Worm (Caenorhabditis elegans) whole organism, young adult: ENCODE measurements around the gene T04C12.8.

Experiments
- B0019.2 ChIP-seq: fragments of 200-800 bp; sonication (Bioruptor generic); conservative IDR thresholded peaks from 2 replicates; pipeline ENCODE4 v1.3.6; 2022; ENCODE audit warnings: missing genetic modification reagents, missing genetic modification characterization, missing compliant biosample characterization
- B0261.1 ChIP-seq: sonication (generic microtip); optimal IDR thresholded peaks from 2 replicates; lab custom pipeline; 2016; ENCODE audit warnings: mild to moderate bottlenecking, missing genetic modification characterization, moderate library complexity, missing compliant biosample characterization
- B0336.3 ChIP-seq: fragments of 200-800 bp; sonication (Bioruptor generic); IDR thresholded peaks from 2 replicates; pipeline ENCODE4 v1.3.6; 2022; ENCODE audit warnings: missing genetic modification characterization, missing compliant biosample characterization
- C06A6.2 ChIP-seq: fragments of 200-800 bp; sonication (Bioruptor generic); conservative IDR thresholded peaks from 2 replicates; pipeline ENCODE4 v1.3.6; 2022; ENCODE audit warnings: missing genetic modification characterization, missing compliant biosample characterization
- F10E7.11 ChIP-seq: sonication (generic microtip); optimal IDR thresholded peaks from 2 replicates; lab custom pipeline; 2017; ENCODE audit warnings: mild to moderate bottlenecking, missing genetic modification characterization, moderate library complexity, missing compliant biosample characterization
- F22D6.2 ChIP-seq: sonication (generic microtip); optimal IDR thresholded peaks from 2 replicates; lab custom pipeline; 2016; ENCODE audit warnings: mild to moderate bottlenecking, missing genetic modification characterization, missing compliant biosample characterization
- F23B12.7 ChIP-seq: sonication (generic microtip); optimal IDR thresholded peaks from 2 replicates; lab custom pipeline; 2017; ENCODE audit warnings: missing genetic modification characterization, mild to moderate bottlenecking, missing compliant biosample characterization, antibody characterized with exemption, moderate library complexity; ENCODE audit not compliant: insufficient read depth
- F33H1.4 ChIP-seq: fragments of 200-800 bp; sonication (Bioruptor generic); IDR thresholded peaks from 2 replicates; pipeline ENCODE4 v1.3.6; 2022; ENCODE audit warnings: missing genetic modification reagents, missing genetic modification characterization, missing compliant biosample characterization
- F55B11.4 ChIP-seq: sonication (generic microtip); optimal IDR thresholded peaks from 2 replicates; lab custom pipeline; 2016; ENCODE audit warnings: missing compliant biosample characterization, missing genetic modification characterization, borderline replicate concordance; ENCODE audit not compliant: insufficient read depth
- T26A5.8 ChIP-seq: sonication (generic microtip); optimal IDR thresholded peaks from 2 replicates; lab custom pipeline; 2016; ENCODE audit warnings: missing genetic modification characterization, missing compliant biosample characterization
- Y53F4B.3 ChIP-seq: fragments of 200-800 bp; sonication (Bioruptor generic); IDR thresholded peaks from 2 replicates; pipeline ENCODE4 v1.3.6; 2022; ENCODE audit warnings: missing genetic modification reagents, missing genetic modification characterization, missing compliant biosample characterization
- Y53G8AR.9 ChIP-seq: fragments of 200-800 bp; sonication (Bioruptor generic); conservative IDR thresholded peaks from 2 replicates; pipeline ENCODE4 v1.3.6; 2022; ENCODE audit warnings: missing genetic modification reagents, missing genetic modification characterization, missing compliant biosample characterization
- Y67H2A.10 ChIP-seq: fragments of 200-800 bp; sonication (Bioruptor generic); conservative IDR thresholded peaks from 2 replicates; pipeline ENCODE4 v1.3.6; 2022; ENCODE audit warnings: missing genetic modification reagents, missing genetic modification characterization, missing compliant biosample characterization
- Y95B8A.8 ChIP-seq: fragments of 200-800 bp; sonication (Bioruptor generic); IDR thresholded peaks from 2 replicates; pipeline ENCODE4 v1.3.6; 2022; ENCODE audit warnings: missing genetic modification reagents, missing genetic modification characterization, missing compliant biosample characterization
- aptf-3 ChIP-seq: fragments of 200-800 bp; sonication (Bioruptor generic); IDR thresholded peaks from 2 replicates; pipeline ENCODE4 v1.3.6; 2022; ENCODE audit warnings: missing genetic modification characterization, missing compliant biosample characterization
- atf-7 ChIP-seq: sonication (generic microtip); optimal IDR thresholded peaks from 2 replicates; lab custom pipeline; 2017; ENCODE audit warnings: mild to moderate bottlenecking, missing genetic modification characterization, missing compliant biosample characterization
- athp-1 ChIP-seq: sonication (generic microtip); optimal IDR thresholded peaks from 2 replicates; lab custom pipeline; 2017; ENCODE audit warnings: mild to moderate bottlenecking, missing genetic modification characterization, missing compliant biosample characterization
- attf-5 ChIP-seq: fragments of 200-800 bp; sonication (Bioruptor generic); optimal IDR thresholded peaks from 2 replicates; lab custom pipeline; 2018; ENCODE audit warnings: mild to moderate bottlenecking, missing genetic modification characterization, missing compliant biosample characterization
- attf-6 ChIP-seq: fragments of 200-800 bp; sonication (Bioruptor generic); IDR thresholded peaks from 2 replicates; pipeline ENCODE4 v1.3.6; 2022; ENCODE audit warnings: missing genetic modification reagents, missing genetic modification characterization, missing compliant biosample characterization
- ccch-3 ChIP-seq: fragments of 200-800 bp; sonication (Bioruptor generic); optimal IDR thresholded peaks from 2 replicates; lab custom pipeline; 2018; ENCODE audit warnings: mild to moderate bottlenecking, missing genetic modification characterization, missing compliant biosample characterization
- cebp-1 ChIP-seq, 2 experiments: fragments of 200-800 bp in 1 of 2; sonication (Bioruptor generic) in 1 of 2; sonication (generic microtip) in 1 of 2; IDR thresholded peaks in 1 of 2; optimal IDR thresholded peaks in 1 of 2; 2 replicates each; pipeline versions ENCODE4 v1.3.6 to Lab custom; 2017 to 2022; ENCODE audit warnings: missing compliant biosample characterization in 2 of 2, missing genetic modification characterization in 2 of 2, mild to moderate bottlenecking in 1 of 2, missing genetic modification reagents in 1 of 2, moderate library complexity in 1 of 2
- dox-1 ChIP-seq: fragments of 200-800 bp; sonication (Bioruptor generic); IDR thresholded peaks from 2 replicates; pipeline ENCODE4 v1.3.6; 2022; ENCODE audit warnings: missing genetic modification reagents, missing genetic modification characterization, missing compliant biosample characterization
- dpl-1 ChIP-seq: fragments of 150-350 bp; optimal IDR thresholded peaks from 2 replicates; lab custom pipeline; 2014; ENCODE audit warnings: missing biosample characterization, missing genetic modification reagents, missing genetic modification characterization
- egl-18 ChIP-seq: fragments of 200-800 bp; sonication (Bioruptor generic); IDR thresholded peaks from 2 replicates; pipeline ENCODE4 v1.3.6; 2022; ENCODE audit warnings: missing genetic modification reagents, missing genetic modification characterization, missing compliant biosample characterization
- ekl-4 ChIP-seq: fragments of 200-800 bp; sonication (Bioruptor generic); IDR thresholded peaks from 2 replicates; pipeline ENCODE4 v1.3.6; 2022; ENCODE audit warnings: missing genetic modification reagents, missing genetic modification characterization, missing compliant biosample characterization
- ets-4 ChIP-seq: fragments of 200-800 bp; sonication (Bioruptor generic); optimal IDR thresholded peaks from 2 replicates; lab custom pipeline; 2018; ENCODE audit warnings: mild to moderate bottlenecking, missing genetic modification characterization, missing compliant biosample characterization
- hlh-26 ChIP-seq: fragments of 200-800 bp; sonication (Bioruptor generic); conservative IDR thresholded peaks from 2 replicates; pipeline ENCODE4 v1.3.6; 2022; ENCODE audit warnings: missing genetic modification reagents, missing genetic modification characterization, missing compliant biosample characterization
- lag-1 ChIP-seq: fragments of 200-800 bp; sonication (Bioruptor generic); IDR thresholded peaks from 2 replicates; pipeline ENCODE4 v1.3.6; 2022; ENCODE audit warnings: missing genetic modification reagents, missing genetic modification characterization, missing compliant biosample characterization
- let-526 ChIP-seq: fragments of 200-800 bp; sonication (Bioruptor generic); IDR thresholded peaks from 2 replicates; pipeline ENCODE4 v1.3.6; 2022; ENCODE audit warnings: missing genetic modification reagents, missing genetic modification characterization, missing compliant biosample characterization
- let-607 ChIP-seq, 2 experiments: fragments of 200-800 bp in 1 of 2; sonication (Bioruptor generic) in 1 of 2; sonication (generic microtip) in 1 of 2; optimal IDR thresholded peaks; 2 replicates each; lab custom pipeline; 2016 to 2018; ENCODE audit warnings: mild to moderate bottlenecking in 2 of 2, missing compliant biosample characterization in 2 of 2, missing genetic modification characterization in 2 of 2, moderate library complexity in 2 of 2, missing genotype in 1 of 2
- lin-35 ChIP-seq, 3 experiments: fragments of 150-350 bp in 2 of 3; sonication (generic microtip) in 1 of 3; optimal IDR thresholded peaks; 2 replicates each; lab custom pipeline; 2014 to 2018; ENCODE audit warnings: missing biosample characterization in 3 of 3, missing genetic modification characterization in 3 of 3, missing genetic modification reagents in 3 of 3
- lin-40 ChIP-seq: sonication (generic microtip); optimal IDR thresholded peaks from 2 replicates; lab custom pipeline; 2016; ENCODE audit warnings: missing genetic modification characterization, mild to moderate bottlenecking, missing compliant biosample characterization, missing genotype, missing genetic modification reagents
- madf-10 ChIP-seq: sonication (generic microtip); optimal IDR thresholded peaks from 2 replicates; lab custom pipeline; 2016; ENCODE audit warnings: mild to moderate bottlenecking, missing genetic modification characterization, missing compliant biosample characterization
- mes-4 ChIP-seq: sonication (generic microtip); optimal IDR thresholded peaks from 2 replicates; lab custom pipeline; 2016; ENCODE audit warnings: missing genotype, missing genetic modification characterization, missing compliant biosample characterization
- nhr-80 ChIP-seq: sonication (generic microtip); optimal IDR thresholded peaks from 2 replicates; lab custom pipeline; 2016; ENCODE audit warnings: missing genetic modification characterization, missing compliant biosample characterization
- nhr-90 ChIP-seq: sonication (generic microtip); optimal IDR thresholded peaks from 2 replicates; lab custom pipeline; 2016; ENCODE audit warnings: missing genotype, mild to moderate bottlenecking, missing genetic modification characterization, missing compliant biosample characterization
- rcor-1 ChIP-seq: fragments of 200-800 bp; sonication (Bioruptor generic); IDR thresholded peaks from 2 replicates; pipeline ENCODE4 v1.3.6; 2022; ENCODE audit warnings: missing genetic modification reagents, missing genetic modification characterization, missing compliant biosample characterization
- rec-8 ChIP-seq, 2 experiments: sonication (generic microtip); optimal IDR thresholded peaks; 2 replicates each; lab custom pipeline; 2016; ENCODE audit warnings: mild to moderate bottlenecking in 2 of 2, missing genetic modification characterization in 2 of 2, missing genetic modification reagents in 2 of 2, missing genotype in 2 of 2, missing biosample characterization in 1 of 2, missing compliant biosample characterization in 1 of 2, moderate library complexity in 1 of 2
- snpc-1.3 ChIP-seq: sonication (generic microtip); optimal IDR thresholded peaks from 2 replicates; lab custom pipeline; 2017; ENCODE audit warnings: missing genetic modification characterization, mild to moderate bottlenecking, missing compliant biosample characterization, antibody characterized with exemption, moderate library complexity, missing genotype, missing genetic modification reagents; ENCODE audit not compliant: insufficient read depth
- snpc-4 ChIP-seq, 5 experiments: fragments of 150-350 bp in 1 of 5; sonication (generic microtip) in 4 of 5; optimal IDR thresholded peaks; 2 replicates each; lab custom pipeline; 2014 to 2018; ENCODE audit warnings: missing genetic modification characterization in 5 of 5, missing biosample characterization in 3 of 5, antibody characterized with exemption in 2 of 5, mild to moderate bottlenecking in 2 of 5, missing compliant biosample characterization in 2 of 5, missing genotype in 2 of 5, moderate library complexity in 2 of 5, missing genetic modification reagents in 1 of 5
- tbp1 ChIP-seq: fragments of 200-800 bp; sonication (Bioruptor generic); optimal IDR thresholded peaks from 2 replicates; lab custom pipeline; 2018; ENCODE audit warnings: mild to moderate bottlenecking, missing genetic modification characterization, missing compliant biosample characterization
- tlf-1 ChIP-seq: fragments of 200-800 bp; sonication (Bioruptor generic); optimal IDR thresholded peaks from 2 replicates; lab custom pipeline; 2018; ENCODE audit warnings: mild to moderate bottlenecking, missing genetic modification characterization, missing compliant biosample characterization
- unc-130 ChIP-seq: sonication (generic microtip); optimal IDR thresholded peaks from 2 replicates; lab custom pipeline; 2016; ENCODE audit warnings: missing genetic modification reagents, missing genetic modification characterization, missing compliant biosample characterization
- ztf-18 ChIP-seq: sonication (generic microtip); optimal IDR thresholded peaks from 2 replicates; lab custom pipeline; 2016; ENCODE audit warnings: missing genotype, mild to moderate bottlenecking, missing genetic modification characterization, missing compliant biosample characterization
- ztf-22 ChIP-seq: fragments of 200-800 bp; sonication (Bioruptor generic); optimal IDR thresholded peaks from 2 replicates; lab custom pipeline; 2018; ENCODE audit warnings: mild to moderate bottlenecking, missing genetic modification characterization, moderate library complexity, missing compliant biosample characterization
- ztf-26 ChIP-seq: sonication (generic microtip); optimal IDR thresholded peaks from 2 replicates; lab custom pipeline; 2017; ENCODE audit warnings: missing genetic modification characterization, missing compliant biosample characterization
- ztf-28 ChIP-seq: fragments of 200-800 bp; sonication (Bioruptor generic); IDR thresholded peaks from 2 replicates; pipeline ENCODE4 v1.3.6; 2022; ENCODE audit warnings: missing genetic modification reagents, missing genetic modification characterization, missing compliant biosample characterization

Gene T04C12.8

ce11 chrV:11069277-11069676 lies at the start of gene T04C12.8:
Gene T04C12.8, minus strand, starts transcription at chrV:11069358.
- TF ChIP-seq F22D6.2 (no peak), ets-4 (GFP tag; lab: Kevin White, UChicago) (peak; percentile 2), F23B12.7 (tag; lab: Kevin White, UChicago) (no peak), lin-40 (tag; lab: Kevin White, UChicago) (peak; percentile 34), F10E7.11 (tag; lab: Kevin White, UChicago) (no peak), ekl-4 (GFP tag; lab: Robert Waterston, UW) (no peak), F33H1.4 (GFP tag; lab: Robert Waterston, UW) (no peak), dox-1 (no peak; the same call in 1 of the 2 replicates), Y53F4B.3 (GFP tag; lab: Robert Waterston, UW) (no peak), Y95B8A.8 (GFP tag; lab: Robert Waterston, UW) (no peak), snpc-1.3 (tag; lab: Kevin White, UChicago) (no peak), attf-6 (no peak), snpc-4 (GFP tag; optimal IDR thresholded peaks at IDR 0.05; lab: Kevin White, UChicago) (no peak), snpc-4 (tag; optimal IDR thresholded peaks at IDR 0.05; lab: Kevin White, UChicago) (peak in 1 of 4 experiments; percentile 14), nhr-90 (tag; lab: Kevin White, UChicago) (no peak), ztf-18 (tag; lab: Kevin White, UChicago) (no peak), B0019.2 (no peak), athp-1 (no peak), ccch-3 (GFP tag; lab: Kevin White, UChicago) (no peak), T26A5.8 (tag; lab: Kevin White, UChicago) (no peak), ztf-26 (tag; lab: Kevin White, UChicago) (no peak), let-526 (GFP tag; lab: Robert Waterston, UW) (no peak), atf-7 (tag; lab: Kevin White, UChicago) (peak; percentile 79), rcor-1 (no peak), dpl-1 (GFP tag; lab: Kevin White, UChicago) (no peak), lag-1 (GFP tag; lab: Robert Waterston, UW) (no peak), hlh-26 (GFP tag; lab: Robert Waterston, UW) (no peak), lin-35 (GFP tag; optimal IDR thresholded peaks at IDR 0.05; lab: Kevin White, UChicago) (no peak), let-607 (tag; optimal IDR thresholded peaks at IDR 0.05; lab: Kevin White, UChicago) (peak in 1 of 2 experiments; percentile 27), attf-5 (peak; percentile 25), unc-130 (GFP tag; lab: Kevin White, UChicago) (no peak), mes-4 (tag; lab: Kevin White, UChicago) (no peak), rec-8 (tag; optimal IDR thresholded peaks at IDR 0.05; lab: Kevin White, UChicago) (no peak), egl-18 (GFP tag; lab: Robert Waterston, UW) (no peak), madf-10 (tag; lab: Kevin White, UChicago) (no peak), C06A6.2 (GFP tag; lab: Robert Waterston, UW) (no peak), F55B11.4 (tag; lab: Kevin White, UChicago) (no peak), aptf-3 (GFP tag; lab: Robert Waterston, UW) (no peak), tlf-1 (peak; percentile 46), ztf-22 (GFP tag; lab: Kevin White, UChicago) (peak; percentile 84), ztf-28 (GFP tag; lab: Robert Waterston, UW) (no peak), B0336.3 (GFP tag; lab: Robert Waterston, UW) (0 out of 2 replicates have a peak, but pooled peaks have one; percentile 24), nhr-80 (peak; percentile 95), Y53G8AR.9 (GFP tag; lab: Robert Waterston, UW) (no peak), tbp1 (GFP tag; lab: Kevin White, UChicago) (peak; percentile 9), Y67H2A.10 (GFP tag; lab: Robert Waterston, UW) (no peak), cebp-1 (GFP tag; IDR thresholded peaks at IDR 0.05; lab: Robert Waterston, UW) (no peak), cebp-1 (tag; optimal IDR thresholded peaks at IDR 0.05; lab: Kevin White, UChicago) (no peak), B0261.1 (tag; lab: Kevin White, UChicago) (no peak)
